Fruit fly (Drosophila melanogaster): Measurements from ENCODE around the gene Gen.

The Gen gene

DNA sequence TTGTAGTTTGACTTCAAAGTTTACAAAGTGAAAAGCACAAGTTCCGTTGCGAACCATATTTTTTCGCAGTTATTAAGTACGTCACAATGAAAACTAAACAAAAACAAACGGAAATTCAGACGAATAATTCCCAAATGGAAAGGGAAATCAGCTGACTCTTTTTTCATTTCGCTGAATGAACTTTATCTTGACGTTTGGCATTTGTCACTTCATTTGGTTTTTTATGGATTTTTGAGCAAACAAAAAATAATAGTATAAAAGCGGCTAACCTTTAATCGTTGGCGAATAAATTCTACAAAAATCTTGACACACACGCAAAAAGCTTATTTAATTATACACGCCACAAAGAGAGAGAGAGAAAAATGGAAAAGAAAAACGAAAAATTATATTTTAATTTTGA is 31.5 kb upstream of the Gen start:
- no peak for TF ChIP-seq Vsx2 (GFP tag; optimal IDR thresholded peaks at IDR 0.05; ENCODE audit: partially characterized antibody)
- TF ChIP-seq Jra (GFP tag; optimal IDR thresholded peaks at IDR 0.05): no peak
- no peak for TF ChIP-seq Dfd (GFP tag; optimal IDR thresholded peaks at IDR 0.05)
- TF ChIP-seq CrebA (GFP tag; optimal IDR thresholded peaks at IDR 0.05; ENCODE audit: borderline replicate concordance): no peak
- no peak for TF ChIP-seq rgr (GFP tag; optimal IDR thresholded peaks at IDR 0.05)
- TF ChIP-seq usp (GFP tag; optimal IDR thresholded peaks at IDR 0.05): no peak
- TF ChIP-seq foxo (GFP tag; optimal IDR thresholded peaks at IDR 0.05): no peak
- no peak for TF ChIP-seq Dif (GFP tag; optimal IDR thresholded peaks at IDR 0.05; ENCODE audit: partially characterized antibody)
- no peak for TF ChIP-seq N (GFP tag; optimal IDR thresholded peaks at IDR 0.05)
- TF ChIP-seq dsf (GFP tag; optimal IDR thresholded peaks at IDR 0.05; ENCODE audit: borderline replicate concordance): no peak
- no peak for TF ChIP-seq Abd-B (GFP tag; optimal IDR thresholded peaks at IDR 0.05)
- no peak for TF ChIP-seq CG9705 (GFP tag; optimal IDR thresholded peaks at IDR 0.05)
- no peak for TF ChIP-seq sv (GFP tag; optimal IDR thresholded peaks at IDR 0.05)

dm6 chr3L:5182994-5183566 is 30.9 kb upstream of the Gen start:
- TF ChIP-seq OdsH (GFP tag; optimal IDR thresholded peaks at IDR 0.05) (peak; percentile 43), CG32264 (GFP tag; optimal IDR thresholded peaks at IDR 0.05) (peak; percentile 34), ey (GFP tag; optimal IDR thresholded peaks at IDR 0.05) (peak; percentile 49), Vsx2 (GFP tag; optimal IDR thresholded peaks at IDR 0.05; ENCODE audit: partially characterized antibody) (no peak), Sp1 (GFP tag; optimal IDR thresholded peaks at IDR 0.05) (peak; percentile 47), dmrt93B (GFP tag; optimal IDR thresholded peaks at IDR 0.05) (peak; percentile 27), Dfd (GFP tag; optimal IDR thresholded peaks at IDR 0.05) (no peak), rgr (GFP tag; optimal IDR thresholded peaks at IDR 0.05) (peak; percentile 70), Hnf4 (GFP tag; optimal IDR thresholded peaks at IDR 0.05) (peak; percentile 27), br (GFP tag; optimal IDR thresholded peaks at IDR 0.05) (peak; percentile 53), h (GFP tag; optimal IDR thresholded peaks at IDR 0.05) (peak; percentile 67), dsf (GFP tag; optimal IDR thresholded peaks at IDR 0.05; ENCODE audit: borderline replicate concordance) (no peak), woc (GFP tag; optimal IDR thresholded peaks at IDR 0.05) (no peak), Mio (GFP tag; optimal IDR thresholded peaks at IDR 0.05) (no peak), Dif (GFP tag; optimal IDR thresholded peaks at IDR 0.05; ENCODE audit: partially characterized antibody) (peak; percentile 17), GATAd (GFP tag; optimal IDR thresholded peaks at IDR 0.05) (peak; percentile 7), sage (GFP tag; optimal IDR thresholded peaks at IDR 0.05) (peak; percentile 9), Rel (GFP tag; optimal IDR thresholded peaks at IDR 0.05) (no peak), Rel (tag; optimal IDR thresholded peaks at IDR 0.05) (peak; percentile 3), foxo (GFP tag; optimal IDR thresholded peaks at IDR 0.05) (peak in 1 of 2 experiments; percentile 23), HLH106 (tag; optimal IDR thresholded peaks at IDR 0.05) (peak; percentile 33), fru (GFP tag; optimal IDR thresholded peaks at IDR 0.05) (peak; percentile 37)

dm6 chr3L:5182255-5182993 is 30.2 kb upstream of the Gen start:
- TF ChIP-seq HLH106 (tag; optimal IDR thresholded peaks at IDR 0.05) (peak; percentile 16), rgr (GFP tag; optimal IDR thresholded peaks at IDR 0.05) (peak; percentile 16), Hr78 (GFP tag; optimal IDR thresholded peaks at IDR 0.05) (no peak), CG9705 (GFP tag; optimal IDR thresholded peaks at IDR 0.05) (no peak), Vsx2 (GFP tag; optimal IDR thresholded peaks at IDR 0.05; ENCODE audit: partially characterized antibody) (no peak), Myc (optimal IDR thresholded peaks at IDR 0.05) (no peak), br (GFP tag; optimal IDR thresholded peaks at IDR 0.05) (peak; percentile 7), fru (GFP tag; optimal IDR thresholded peaks at IDR 0.05) (peak; percentile 40), usp (GFP tag; optimal IDR thresholded peaks at IDR 0.05) (no peak), foxo (GFP tag; optimal IDR thresholded peaks at IDR 0.05) (peak in 1 of 2 experiments; percentile 39), Hnf4 (GFP tag; optimal IDR thresholded peaks at IDR 0.05) (peak; percentile 7), tai (GFP tag; optimal IDR thresholded peaks at IDR 0.05) (no peak), ey (GFP tag; optimal IDR thresholded peaks at IDR 0.05) (peak; percentile 32), Dif (GFP tag; optimal IDR thresholded peaks at IDR 0.05; ENCODE audit: partially characterized antibody) (no peak), GATAd (GFP tag; optimal IDR thresholded peaks at IDR 0.05) (no peak), Jra (GFP tag; optimal IDR thresholded peaks at IDR 0.05) (no peak), OdsH (GFP tag; optimal IDR thresholded peaks at IDR 0.05) (peak; percentile 27), Rel (GFP tag; optimal IDR thresholded peaks at IDR 0.05) (no peak), Rel (tag; optimal IDR thresholded peaks at IDR 0.05) (no peak), h (GFP tag; optimal IDR thresholded peaks at IDR 0.05) (peak; percentile 23), lola (GFP tag; optimal IDR thresholded peaks at IDR 0.05) (no peak), brk (GFP tag; optimal IDR thresholded peaks at IDR 0.05) (no peak), Mio (GFP tag; optimal IDR thresholded peaks at IDR 0.05) (no peak), sage (GFP tag; optimal IDR thresholded peaks at IDR 0.05) (no peak)
